Worm (Caenorhabditis elegans) whole organism, L3 larva: ENCODE results near the gene ZK418.7.

ENCODE experiments used
- R02D3.7 ChIP-seq: fragments of 150-350 bp; optimal IDR thresholded peaks from 2 replicates; lab custom pipeline; 2014; ENCODE audit warnings: missing biosample characterization, missing genetic modification characterization
- ZK546.5 ChIP-seq: sonication (generic microtip); optimal IDR thresholded peaks from 2 replicates; lab custom pipeline; 2017; ENCODE audit warnings: missing biosample characterization, missing genetic modification characterization
- aly-2 ChIP-seq: fragments of 150-350 bp; optimal IDR thresholded peaks from 2 replicates; lab custom pipeline; 2014; ENCODE audit warnings: missing biosample characterization, missing genetic modification characterization
- ceh-16 ChIP-seq: sonication (generic microtip); optimal IDR thresholded peaks from 2 replicates; lab custom pipeline; 2017; ENCODE audit warnings: missing biosample characterization, missing genetic modification characterization
- ceh-28 ChIP-seq: fragments of 150-350 bp; optimal IDR thresholded peaks from 2 replicates; lab custom pipeline; 2014; ENCODE audit warnings: missing biosample characterization, missing genetic modification reagents, missing genetic modification characterization
- ceh-82 ChIP-seq: fragments of 150-350 bp; optimal IDR thresholded peaks from 2 replicates; lab custom pipeline; 2014; ENCODE audit warnings: missing biosample characterization, missing genetic modification characterization
- ceh-9 ChIP-seq: sonication (generic microtip); optimal IDR thresholded peaks from 2 replicates; lab custom pipeline; 2018; ENCODE audit warnings: missing biosample characterization, missing genetic modification characterization
- daf-12 ChIP-seq: fragments of 150-350 bp; optimal IDR thresholded peaks from 2 replicates; lab custom pipeline; 2014; ENCODE audit warnings: missing biosample characterization, missing genetic modification reagents, missing genetic modification characterization
- elt-2 ChIP-seq: sonication (generic microtip); optimal IDR thresholded peaks from 2 replicates; lab custom pipeline; 2016; ENCODE audit warnings: missing genetic modification reagents, mild to moderate bottlenecking, missing genetic modification characterization, missing compliant biosample characterization
- eor-1 ChIP-seq, 2 experiments: fragments of 150-350 bp; optimal IDR thresholded peaks; 2 replicates each; lab custom pipeline; 2014 to 2018; ENCODE audit warnings: missing biosample characterization in 2 of 2, missing genetic modification characterization in 2 of 2
- fkh-2 ChIP-seq: fragments of 150-350 bp; optimal IDR thresholded peaks from 2 replicates; lab custom pipeline; 2014; ENCODE audit warnings: missing biosample characterization, missing genetic modification reagents, missing genetic modification characterization
- fos-1 ChIP-seq: fragments of 150-350 bp; optimal IDR thresholded peaks from 2 replicates; lab custom pipeline; 2014; ENCODE audit warnings: missing biosample characterization, missing genetic modification characterization
- hmg-11 ChIP-seq: sonication (generic microtip); optimal IDR thresholded peaks from 2 replicates; lab custom pipeline; 2016; ENCODE audit warnings: missing genetic modification characterization, missing compliant biosample characterization
- jun-1 ChIP-seq: fragments of 150-350 bp; optimal IDR thresholded peaks from 2 replicates; lab custom pipeline; 2014; ENCODE audit warnings: missing biosample characterization, missing genetic modification reagents, missing genetic modification characterization
- lin-15B ChIP-seq: fragments of 150-350 bp; optimal IDR thresholded peaks from 2 replicates; lab custom pipeline; 2014; ENCODE audit warnings: missing biosample characterization, missing genetic modification characterization
- lin-39 ChIP-seq: fragments of 150-350 bp; optimal IDR thresholded peaks from 2 replicates; lab custom pipeline; 2018; ENCODE audit warnings: missing biosample characterization, missing genetic modification reagents, missing genetic modification characterization
- lsy-12 ChIP-seq: sonication (generic microtip); optimal IDR thresholded peaks from 2 replicates; lab custom pipeline; 2016; ENCODE audit warnings: mild to moderate bottlenecking, missing genetic modification characterization, missing compliant biosample characterization
- mml-1 ChIP-seq: fragments of 150-350 bp; sonication (generic microtip); optimal IDR thresholded peaks from 3 replicates; lab custom pipeline; 2014; ENCODE audit warnings: missing biosample characterization, missing genetic modification characterization
- nfya-1 ChIP-seq: sonication (generic microtip); optimal IDR thresholded peaks from 2 replicates; lab custom pipeline; 2017; ENCODE audit warnings: missing genetic modification characterization, mild to moderate bottlenecking, missing compliant biosample characterization, antibody characterized with exemption, moderate library complexity; ENCODE audit not compliant: insufficient read depth
- nhr-11 ChIP-seq: fragments of 150-350 bp; optimal IDR thresholded peaks from 2 replicates; lab custom pipeline; 2014; ENCODE audit warnings: missing biosample characterization, missing genetic modification characterization
- nhr-12 ChIP-seq: fragments of 150-350 bp; optimal IDR thresholded peaks from 2 replicates; lab custom pipeline; 2014; ENCODE audit warnings: missing biosample characterization, missing genetic modification characterization
- nhr-23 ChIP-seq: fragments of 150-350 bp; optimal IDR thresholded peaks from 2 replicates; lab custom pipeline; 2014; ENCODE audit warnings: missing biosample characterization, missing genetic modification reagents, missing genetic modification characterization
- nhr-25 ChIP-seq: sonication (generic microtip); optimal IDR thresholded peaks from 2 replicates; lab custom pipeline; 2017; ENCODE audit warnings: missing biosample characterization, missing genetic modification characterization
- nhr-28 ChIP-seq: fragments of 150-350 bp; optimal IDR thresholded peaks from 2 replicates; lab custom pipeline; 2014; ENCODE audit warnings: missing biosample characterization, missing genetic modification characterization
- nhr-43 ChIP-seq: sonication (generic microtip); optimal IDR thresholded peaks from 2 replicates; lab custom pipeline; 2016; ENCODE audit warnings: mild to moderate bottlenecking, missing genetic modification characterization, missing compliant biosample characterization; ENCODE audit not compliant: poor library complexity, severe bottlenecking
- nhr-67 ChIP-seq: fragments of 150-350 bp; optimal IDR thresholded peaks from 2 replicates; lab custom pipeline; 2014; ENCODE audit warnings: missing biosample characterization, missing genetic modification characterization
- nhr-76 ChIP-seq: fragments of 150-350 bp; sonication (generic microtip); optimal IDR thresholded peaks from 5 replicates; lab custom pipeline; 2014; ENCODE audit warnings: missing biosample characterization, missing genetic modification characterization
- pha-4 ChIP-seq: fragments of 150-350 bp; optimal IDR thresholded peaks from 2 replicates; lab custom pipeline; 2014; ENCODE audit warnings: missing biosample characterization, missing genetic modification reagents, missing genetic modification characterization
- pqm-1 ChIP-seq: fragments of 150-350 bp; optimal IDR thresholded peaks from 2 replicates; lab custom pipeline; 2017; ENCODE audit warnings: missing biosample characterization, missing genetic modification characterization, inconsistent platforms
- sea-2 ChIP-seq: fragments of 150-350 bp; sonication (generic microtip); optimal IDR thresholded peaks from 4 replicates; lab custom pipeline; 2014; ENCODE audit warnings: missing biosample characterization, missing genetic modification reagents, missing genetic modification characterization
- skn-1 ChIP-seq: fragments of 150-350 bp; optimal IDR thresholded peaks from 2 replicates; lab custom pipeline; 2014; ENCODE audit warnings: missing biosample characterization, missing genetic modification characterization
- snpc-4 ChIP-seq: fragments of 150-350 bp; optimal IDR thresholded peaks from 2 replicates; lab custom pipeline; 2014; ENCODE audit warnings: missing biosample characterization, missing genetic modification characterization
- tbx-2 ChIP-seq: sonication (generic microtip); optimal IDR thresholded peaks from 2 replicates; lab custom pipeline; 2016; ENCODE audit warnings: mild to moderate bottlenecking, missing genetic modification characterization, missing compliant biosample characterization
- unc-39 ChIP-seq: sonication (generic microtip); optimal IDR thresholded peaks from 4 replicates; lab custom pipeline; 2017; ENCODE audit warnings: missing biosample characterization, missing genetic modification characterization
- zag-1 ChIP-seq: fragments of 150-350 bp; optimal IDR thresholded peaks from 2 replicates; lab custom pipeline; 2014; ENCODE audit warnings: missing biosample characterization, missing genetic modification characterization
- ztf-11 ChIP-seq: fragments of 150-350 bp; optimal IDR thresholded peaks from 2 replicates; lab custom pipeline; 2014; ENCODE audit warnings: missing biosample characterization, missing genetic modification characterization
- ztf-4 ChIP-seq: fragments of 150-350 bp; optimal IDR thresholded peaks from 2 replicates; lab custom pipeline; 2014; ENCODE audit warnings: missing biosample characterization, missing genetic modification characterization

Gene ZK418.7

ce11 chrIII:7078737-7079136 lies 1.9 kb downstream of the ZK418.7 start, which contains the start of gene ZK418.6:
TSS of gene ZK418.6 (minus strand) at chrIII:7078837.
- TF ChIP-seq pqm-1 (tag; lab: Kevin White, UChicago) (no peak), fkh-2 (tag; lab: Kevin White, UChicago) (no peak), nhr-11 (tag; lab: Kevin White, UChicago) (no peak), aly-2 (tag; lab: Kevin White, UChicago) (no peak), nhr-76 (tag; lab: Kevin White, UChicago) (no peak), nhr-67 (no peak)

- TF ChIP-seq ztf-11 (tag; lab: Kevin White, UChicago) (no peak), lsy-12 (tag; lab: Kevin White, UChicago) (no peak), zag-1 (tag; lab: Kevin White, UChicago) (no peak), aly-2 (tag; lab: Kevin White, UChicago) (no peak), skn-1 (tag; lab: Kevin White, UChicago) (no peak), ceh-28 (tag; lab: Kevin White, UChicago) (no peak), pqm-1 (tag; lab: Kevin White, UChicago) (no peak), sea-2 (GFP tag; lab: Kevin White, UChicago) (no peak)
- TF ChIP-seq, all 47 proteins: peak for 0
These were observed 4.2 kb downstream of the ZK418.7 start, which contains the start of gene ZK418.13 for ce11 chrIII:7076386-7076785. TSS of gene ZK418.13 (minus strand) at chrIII:7076486.

- TF ChIP-seq pha-4 (peak; percentile 63), nfya-1 (tag; lab: Kevin White, UChicago) (peak; percentile 53), nhr-12 (tag; lab: Kevin White, UChicago) (no peak), ceh-9 (tag; lab: Kevin White, UChicago) (no peak), eor-1 (tag; optimal IDR thresholded peaks at IDR 0.05; lab: Kevin White, UChicago) (no peak), lin-15B (tag; lab: Kevin White, UChicago) (peak; percentile 62), hmg-11 (tag; lab: Kevin White, UChicago) (no peak), tbx-2 (tag; lab: Kevin White, UChicago) (no peak), zag-1 (tag; lab: Kevin White, UChicago) (no peak), elt-2 (tag; lab: Kevin White, UChicago) (peak; percentile 20), mml-1 (no peak), jun-1 (tag; lab: Kevin White, UChicago) (no peak), snpc-4 (no peak), unc-39 (tag; lab: Kevin White, UChicago) (no peak), ceh-28 (tag; lab: Kevin White, UChicago) (no peak), nhr-43 (tag; lab: Kevin White, UChicago) (no peak), ztf-4 (tag; lab: Kevin White, UChicago) (no peak), ceh-82 (tag; lab: Kevin White, UChicago) (no peak), daf-12 (tag; lab: Kevin White, UChicago) (no peak), nhr-76 (tag; lab: Kevin White, UChicago) (no peak), aly-2 (tag; lab: Kevin White, UChicago) (no peak), R02D3.7 (peak; percentile 16), lin-39 (peak; percentile 9), ceh-16 (tag; lab: Kevin White, UChicago) (no peak), ZK546.5 (tag; lab: Kevin White, UChicago) (no peak), nhr-23 (tag; lab: Kevin White, UChicago) (peak; percentile 34), ztf-11 (tag; lab: Kevin White, UChicago) (no peak), nhr-25 (peak; percentile 14), nhr-28 (no peak), fos-1 (tag; lab: Kevin White, UChicago) (no peak)
These were observed 6.7 kb downstream of the ZK418.7 start, which contains the start of gene ZK418.5 for ce11 chrIII:7073801-7074386. TSS of gene ZK418.5 (minus strand) at chrIII:7073851.

ce11 chrIII:7072452-7072851 lies 8.1 kb downstream of the ZK418.7 start, which contains the start of gene lin-37:
TSS of gene lin-37 (minus strand) at chrIII:7072552.
- no peak for TF ChIP-seq jun-1 (tag; lab: Kevin White, UChicago)
